Worm (Caenorhabditis elegans): ENCODE results near the gene R07H5.11.

- TF ChIP-seq him-1 (tag; optimal IDR thresholded peaks at IDR 0.05) (no peak), W03F9.2 (tag; optimal IDR thresholded peaks at IDR 0.05) (no peak), dao-5 (tag; optimal IDR thresholded peaks at IDR 0.05) (no peak)
Measured at ce11 chrIV:11223878-11224277, 21.3 kb downstream of the R07H5.11 start, which contains the start of gene C29F4.3.
